Fruit fly (Drosophila melanogaster): Measurements from ENCODE around the gene tsg.

tsg gene

dm6 chrX:12006678-12007441 is 18.1 kb upstream of the tsg start, which contains the start of gene CG1806 (continued):
- TF ChIP-seq ss (GFP tag; optimal IDR thresholded peaks at IDR 0.05) (peak; percentile 49 to 82), Eip75B (GFP tag; optimal IDR thresholded peaks at IDR 0.05) (peak; percentile 36), achi (GFP tag; optimal IDR thresholded peaks at IDR 0.05) (peak; percentile 15), Eip78C (GFP tag) (peak; percentile 82), svp (GFP tag) (peak; percentile 43), Ets96B (tag; optimal IDR thresholded peaks at IDR 0.05) (peak; percentile 40), CG11902 (GFP tag; optimal IDR thresholded peaks at IDR 0.05) (no peak), fkh (GFP tag; optimal IDR thresholded peaks at IDR 0.05) (peak; percentile 11), CG15336 (GFP tag; IDR thresholded peaks at IDR 0.05) (peak; percentile 68; the same call in 1 of the 2 replicates), Ets21C (GFP tag; optimal IDR thresholded peaks at IDR 0.05) (no peak), dsx (GFP tag; optimal IDR thresholded peaks at IDR 0.05; ENCODE audit: poor library complexity, severe bottlenecking) (peak; percentile 30), pdm3 (GFP tag; optimal IDR thresholded peaks at IDR 0.05) (peak; percentile 6), Lpt (GFP tag; optimal IDR thresholded peaks at IDR 0.05) (peak; percentile 41), fd85E (GFP tag; optimal IDR thresholded peaks at IDR 0.05) (peak; percentile 63)

dm6 chrX:12004395-12004768 is 15.6 kb upstream of the tsg start:
- TF ChIP-seq Eip78C (GFP tag) (peak; percentile 88), lz (GFP tag; optimal IDR thresholded peaks at IDR 0.05) (peak; percentile 16), CG16779 (tag; optimal IDR thresholded peaks at IDR 0.05) (peak; percentile 52), cyc (GFP tag; optimal IDR thresholded peaks at IDR 0.05) (peak; percentile 47), dsx (GFP tag; optimal IDR thresholded peaks at IDR 0.05; ENCODE audit: poor library complexity, severe bottlenecking) (peak; percentile 36), CG31627 (GFP tag; optimal IDR thresholded peaks at IDR 0.05) (peak; percentile 51), Eip75B (GFP tag; optimal IDR thresholded peaks at IDR 0.05) (no peak), Blimp-1 (GFP tag; optimal IDR thresholded peaks at IDR 0.05) (peak; percentile 2), Sox15 (GFP tag; optimal IDR thresholded peaks at IDR 0.05) (peak; percentile 76), eg (GFP tag; IDR thresholded peaks at IDR 0.05) (peak; percentile 55; the same call in 2 of the 3 replicates), CG6163 (GFP tag; IDR thresholded peaks at IDR 0.05) (peak; percentile 67; the same call in 2 of the 3 replicates), CG10669 (GFP tag; optimal IDR thresholded peaks at IDR 0.05) (peak; percentile 71), CG1621 (tag; optimal IDR thresholded peaks at IDR 0.05) (no peak), salr (GFP tag; optimal IDR thresholded peaks at IDR 0.05) (peak; percentile 32 to 84), CG9139 (GFP tag; optimal IDR thresholded peaks at IDR 0.05) (peak; percentile 26), CG6854 (GFP tag; optimal IDR thresholded peaks at IDR 0.05) (peak; percentile 27), Met (GFP tag; optimal IDR thresholded peaks at IDR 0.05) (peak; percentile 27), Sox102F (GFP tag; optimal IDR thresholded peaks at IDR 0.05) (no peak), CG3032 (tag; optimal IDR thresholded peaks at IDR 0.05) (peak; percentile 62), Hr39 (GFP tag; optimal IDR thresholded peaks at IDR 0.05) (peak; percentile 31), CG15336 (GFP tag; IDR thresholded peaks at IDR 0.05) (peak; percentile 6; the same call in 1 of the 2 replicates), pdm3 (GFP tag; optimal IDR thresholded peaks at IDR 0.05) (no peak), Ets21C (GFP tag; optimal IDR thresholded peaks at IDR 0.05) (no peak), Lpt (GFP tag; optimal IDR thresholded peaks at IDR 0.05) (peak; percentile 24), CG6276 (GFP tag; optimal IDR thresholded peaks at IDR 0.05) (peak; percentile 75), CG11762 (GFP tag; optimal IDR thresholded peaks at IDR 0.05; ENCODE audit: insufficient read depth) (peak; percentile 74), acj6 (GFP tag; optimal IDR thresholded peaks at IDR 0.05) (peak; percentile 53), CG6792 (GFP tag; optimal IDR thresholded peaks at IDR 0.05) (peak; percentile 70), Sox14 (GFP tag; optimal IDR thresholded peaks at IDR 0.05) (no peak), fkh (GFP tag; optimal IDR thresholded peaks at IDR 0.05) (no peak), dac (GFP tag; optimal IDR thresholded peaks at IDR 0.05) (peak; percentile 46), CG10631 (GFP tag; optimal IDR thresholded peaks at IDR 0.05) (peak; percentile 69), CG4318 (GFP tag; optimal IDR thresholded peaks at IDR 0.05) (peak; percentile 76), Gug (GFP tag; IDR thresholded peaks at IDR 0.05) (peak; percentile 38; the same call in 1 of the 2 replicates), CG6808 (GFP tag; optimal IDR thresholded peaks at IDR 0.05) (peak; percentile 81), Ets96B (tag; optimal IDR thresholded peaks at IDR 0.05) (peak; percentile 46), esn (GFP tag; optimal IDR thresholded peaks at IDR 0.05) (peak; percentile 68), Eip93F (GFP tag; optimal IDR thresholded peaks at IDR 0.05) (no peak), CG7368 (GFP tag; optimal IDR thresholded peaks at IDR 0.05) (peak; percentile 10), fd59A (GFP tag; optimal IDR thresholded peaks at IDR 0.05) (peak; percentile 73), Smox (GFP tag; optimal IDR thresholded peaks at IDR 0.05) (peak; percentile 41)

All from whole organism, prepupa.